Fruit fly (Drosophila melanogaster) whole organism, prepupa: ENCODE measurements around the gene Esp.

Experiments used
- CG10631 ChIP-seq: fragments of 200-800 bp; sonication (Bioruptor generic); optimal IDR thresholded peaks from 2 replicates; lab custom pipeline; 2016; ENCODE audit warnings: missing biosample characterization, missing genetic modification characterization
- CG10669 ChIP-seq: fragments of 200-800 bp; sonication (Bioruptor generic); optimal IDR thresholded peaks from 3 replicates; lab custom pipeline; 2018; ENCODE audit warnings: missing biosample characterization, mild to moderate bottlenecking, missing genetic modification characterization, moderate library complexity
- CG11762 ChIP-seq: fragments of 200-800 bp; sonication (Bioruptor generic); optimal IDR thresholded peaks from 3 replicates; lab custom pipeline; 2016; ENCODE audit warnings: missing biosample characterization, missing genetic modification characterization; ENCODE audit not compliant: insufficient read depth
- CG11902 ChIP-seq: fragments of 200-800 bp; sonication (Bioruptor generic); optimal IDR thresholded peaks from 3 replicates; lab custom pipeline; 2016; ENCODE audit warnings: missing biosample characterization, missing genetic modification characterization
- CG15336 ChIP-seq: fragments of 200-800 bp; sonication (Bioruptor generic); IDR thresholded peaks from 2 replicates; pipeline ENCODE4 v1.3.6; 2022; ENCODE audit warnings: missing biosample characterization, missing genetic modification characterization
- CG16779 ChIP-seq: fragments of 200-800 bp; sonication (Bioruptor generic); optimal IDR thresholded peaks from 3 replicates; lab custom pipeline; 2017; ENCODE audit warnings: missing biosample characterization, mild to moderate bottlenecking, missing genetic modification characterization
- CG3032 ChIP-seq: fragments of 200-800 bp; optimal IDR thresholded peaks from 2 replicates; lab custom pipeline; 2019; ENCODE audit warnings: missing biosample characterization, mild to moderate bottlenecking, missing genetic modification characterization, moderate library complexity
- CG31627 ChIP-seq: fragments of 200-800 bp; sonication (Bioruptor generic); optimal IDR thresholded peaks from 3 replicates; lab custom pipeline; 2016; ENCODE audit warnings: missing biosample characterization, missing genetic modification characterization
- CG3919 ChIP-seq: fragments of 200-800 bp; sonication (Bioruptor generic); optimal IDR thresholded peaks from 3 replicates; lab custom pipeline; 2016; ENCODE audit warnings: missing biosample characterization, missing genetic modification characterization
- CG4318 ChIP-seq: fragments of 200-800 bp; sonication (Bioruptor generic); optimal IDR thresholded peaks from 3 replicates; lab custom pipeline; 2017; ENCODE audit warnings: missing biosample characterization, mild to moderate bottlenecking, missing genetic modification characterization
- CG6163 ChIP-seq: fragments of 200-800 bp; sonication (Bioruptor generic); IDR thresholded peaks from 3 replicates; pipeline ENCODE4 v1.3.6; 2022; ENCODE audit warnings: missing biosample characterization, missing genetic modification characterization
- CG6276 ChIP-seq: fragments of 200-800 bp; sonication (Bioruptor generic); optimal IDR thresholded peaks from 2 replicates; lab custom pipeline; 2017; ENCODE audit warnings: missing biosample characterization, mild to moderate bottlenecking, missing genetic modification characterization
- CG6808 ChIP-seq: fragments of 200-800 bp; sonication (Bioruptor generic); optimal IDR thresholded peaks from 3 replicates; lab custom pipeline; 2017; ENCODE audit warnings: missing biosample characterization, missing genetic modification characterization, mild to moderate bottlenecking, moderate library complexity, missing genetic modification reagents
- CG6854 ChIP-seq: fragments of 200-800 bp; sonication (Bioruptor generic); optimal IDR thresholded peaks from 2 replicates; lab custom pipeline; 2017; ENCODE audit warnings: missing biosample characterization, mild to moderate bottlenecking, missing genetic modification characterization
- CG8119 ChIP-seq: fragments of 200-800 bp; sonication (Bioruptor generic); IDR thresholded peaks from 3 replicates; pipeline ENCODE4 v1.3.6; 2022; ENCODE audit warnings: missing biosample characterization, missing genetic modification characterization
- CG8319 ChIP-seq: fragments of 200-800 bp; sonication (Bioruptor generic); optimal IDR thresholded peaks from 3 replicates; lab custom pipeline; 2016; ENCODE audit warnings: missing biosample characterization, missing genetic modification characterization
- CG8632 ChIP-seq: fragments of 200-800 bp; sonication (Bioruptor generic); optimal IDR thresholded peaks from 3 replicates; lab custom pipeline; 2016; ENCODE audit warnings: missing biosample characterization, missing genetic modification characterization
- Eip75B ChIP-seq: fragments of 200-800 bp; sonication (Bioruptor generic); optimal IDR thresholded peaks from 3 replicates; lab custom pipeline; 2016; ENCODE audit warnings: missing biosample characterization, missing genetic modification characterization
- Eip78C ChIP-seq: fragments of 200-800 bp; sonication (Bioruptor generic); peaks from one replicate; lab custom pipeline; 2016; ENCODE audit warnings: missing biosample characterization, missing genetic modification characterization
- Eip93F ChIP-seq: fragments of 200-800 bp; sonication (Bioruptor generic); optimal IDR thresholded peaks from 2 replicates; lab custom pipeline; 2016; ENCODE audit warnings: missing biosample characterization, mild to moderate bottlenecking, missing genetic modification characterization
- Ets21C ChIP-seq: fragments of 200-800 bp; sonication (Bioruptor generic); optimal IDR thresholded peaks from 3 replicates; lab custom pipeline; 2016; ENCODE audit warnings: missing biosample characterization, missing genetic modification characterization
- Ets96B ChIP-seq: fragments of 200-800 bp; optimal IDR thresholded peaks from 2 replicates; lab custom pipeline; 2019; ENCODE audit warnings: missing biosample characterization, mild to moderate bottlenecking, missing genetic modification characterization, moderate library complexity
- Gug ChIP-seq: fragments of 200-800 bp; sonication (Bioruptor generic); IDR thresholded peaks from 2 replicates; pipeline ENCODE4 v1.3.6; 2022; ENCODE audit warnings: missing biosample characterization, missing genetic modification characterization
- Hr38 ChIP-seq: sonication (Bioruptor generic); optimal IDR thresholded peaks from 2 replicates; lab custom pipeline; 2016; ENCODE audit warnings: missing biosample characterization, missing genetic modification characterization
- Hr39 ChIP-seq: fragments of 200-800 bp; sonication (Bioruptor generic); optimal IDR thresholded peaks from 2 replicates; lab custom pipeline; 2016; ENCODE audit warnings: missing biosample characterization, missing genetic modification characterization
- Lpt ChIP-seq: fragments of 200-800 bp; sonication (Bioruptor generic); optimal IDR thresholded peaks from 3 replicates; lab custom pipeline; 2016; ENCODE audit warnings: missing biosample characterization, missing genetic modification characterization
- OdsH ChIP-seq: fragments of 200-800 bp; sonication (Bioruptor generic); optimal IDR thresholded peaks from 3 replicates; lab custom pipeline; 2016; ENCODE audit warnings: missing biosample characterization, missing genetic modification characterization
- Sox102F ChIP-seq: fragments of 200-800 bp; sonication (Bioruptor generic); optimal IDR thresholded peaks from 2 replicates; lab custom pipeline; 2016; ENCODE audit warnings: missing biosample characterization, mild to moderate bottlenecking, missing genetic modification characterization
- Sox14 ChIP-seq: fragments of 200-800 bp; sonication (Bioruptor generic); optimal IDR thresholded peaks from 3 replicates; lab custom pipeline; 2016; ENCODE audit warnings: missing biosample characterization, missing genetic modification characterization
- Sox15 ChIP-seq: fragments of 200-800 bp; sonication (Bioruptor generic); optimal IDR thresholded peaks from 3 replicates; lab custom pipeline; 2016; ENCODE audit warnings: missing biosample characterization, missing genetic modification characterization
- achi ChIP-seq: fragments of 200-800 bp; sonication (Bioruptor generic); optimal IDR thresholded peaks from 3 replicates; lab custom pipeline; 2016; ENCODE audit warnings: missing biosample characterization, missing genetic modification characterization
- acj6 ChIP-seq: fragments of 200-800 bp; sonication (Bioruptor generic); optimal IDR thresholded peaks from 3 replicates; lab custom pipeline; 2016; ENCODE audit warnings: missing biosample characterization, missing genetic modification characterization
- cyc ChIP-seq: fragments of 200-800 bp; sonication (Bioruptor generic); optimal IDR thresholded peaks from 3 replicates; lab custom pipeline; 2016; ENCODE audit warnings: missing biosample characterization, missing genetic modification characterization
- dsx ChIP-seq: fragments of 200-800 bp; optimal IDR thresholded peaks from 3 replicates; lab custom pipeline; 2019; ENCODE audit warnings: missing biosample characterization, mild to moderate bottlenecking, missing genetic modification characterization, moderate library complexity; ENCODE audit not compliant: poor library complexity, severe bottlenecking
- eg ChIP-seq: fragments of 200-800 bp; sonication (Bioruptor generic); IDR thresholded peaks from 3 replicates; pipeline ENCODE4 v1.3.6; 2022; ENCODE audit warnings: missing biosample characterization, missing genetic modification characterization
- esn ChIP-seq: fragments of 200-800 bp; sonication (Bioruptor generic); optimal IDR thresholded peaks from 2 replicates; lab custom pipeline; 2016; ENCODE audit warnings: missing biosample characterization, mild to moderate bottlenecking, missing genetic modification characterization, moderate library complexity
- fd59A ChIP-seq: fragments of 200-800 bp; sonication (Bioruptor generic); optimal IDR thresholded peaks from 2 replicates; lab custom pipeline; 2017; ENCODE audit warnings: missing biosample characterization, mild to moderate bottlenecking, missing genetic modification characterization, missing genetic modification reagents
- fkh ChIP-seq: fragments of 200-800 bp; sonication (Bioruptor generic); optimal IDR thresholded peaks from 3 replicates; lab custom pipeline; 2017; ENCODE audit warnings: missing biosample characterization, mild to moderate bottlenecking, missing genetic modification characterization, moderate library complexity
- lz ChIP-seq: fragments of 200-800 bp; sonication (Bioruptor generic); optimal IDR thresholded peaks from 3 replicates; lab custom pipeline; 2016; ENCODE audit warnings: missing biosample characterization, missing genetic modification characterization
- pdm3 ChIP-seq: fragments of 200-800 bp; sonication (Bioruptor generic); optimal IDR thresholded peaks from 3 replicates; lab custom pipeline; 2016; ENCODE audit warnings: missing biosample characterization, missing genetic modification characterization
- salr ChIP-seq, 2 experiments: fragments of 200-800 bp; sonication (Bioruptor generic); optimal IDR thresholded peaks; 3 replicates each; lab custom pipeline; 2016 to 2018; ENCODE audit warnings: missing biosample characterization in 2 of 2, missing genetic modification characterization in 2 of 2, mild to moderate bottlenecking in 1 of 2
- spab ChIP-seq: fragments of 200-800 bp; sonication (Bioruptor generic); optimal IDR thresholded peaks from 2 replicates; lab custom pipeline; 2017; ENCODE audit warnings: missing biosample characterization, mild to moderate bottlenecking, missing genetic modification characterization, missing genetic modification reagents
- ss ChIP-seq, 2 experiments: fragments of 200-800 bp; sonication (Bioruptor generic); optimal IDR thresholded peaks; 2 replicates in 1 of 2; 3 replicates in 1 of 2; lab custom pipeline; 2017 to 2018; ENCODE audit warnings: mild to moderate bottlenecking in 2 of 2, missing biosample characterization in 2 of 2, missing genetic modification characterization in 2 of 2, moderate library complexity in 1 of 2
- svp ChIP-seq: fragments of 200-800 bp; sonication (Bioruptor generic); peaks from one replicate; lab custom pipeline; 2016; ENCODE audit warnings: missing biosample characterization, missing genetic modification characterization
- topi ChIP-seq: fragments of 200-800 bp; sonication (Bioruptor generic); optimal IDR thresholded peaks from 3 replicates; lab custom pipeline; 2016; ENCODE audit warnings: missing biosample characterization, missing genetic modification characterization

Gene Esp

DNA sequence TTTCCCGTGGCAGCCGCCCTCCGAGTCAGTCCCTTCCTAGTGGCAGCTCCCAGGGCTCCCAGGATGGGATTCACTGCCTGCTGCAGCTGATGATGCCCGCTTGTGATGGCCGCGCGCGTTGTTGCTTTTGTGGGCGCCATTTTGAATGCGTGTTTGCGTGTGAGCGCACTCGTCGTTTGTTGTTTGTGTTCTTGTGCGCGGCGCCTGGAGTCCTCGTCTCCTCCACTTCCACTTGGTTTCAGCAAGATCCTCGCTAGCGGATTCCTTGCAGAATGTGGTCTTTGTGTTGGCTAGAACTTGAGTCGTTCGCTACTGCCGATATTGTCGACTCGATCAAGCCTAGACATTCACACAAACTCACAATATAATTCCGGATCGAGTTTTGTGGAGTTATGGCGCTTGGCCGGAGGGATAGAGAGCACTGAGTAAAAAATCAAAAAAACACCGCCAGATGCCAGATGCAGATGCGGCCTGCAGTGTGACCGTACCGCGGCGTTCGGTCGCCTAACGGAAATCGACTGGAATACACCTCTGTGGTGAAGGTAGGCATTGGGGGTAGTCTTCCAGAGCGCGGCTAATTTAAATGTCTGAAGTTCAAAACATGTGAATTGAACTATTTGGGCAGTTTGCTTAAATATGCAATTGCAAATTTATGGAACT is 28.8 kb downstream of the Esp start, which contains the start of gene CycB3 (continued):
- no peak for TF ChIP-seq Ets96B
- TF ChIP-seq CG6854 (GFP tag; lab: Kevin White, UChicago), result peak; percentile 32
- no peak for TF ChIP-seq CG6276
- TF ChIP-seq fd59A, result no peak
- TF ChIP-seq CG16779 (tag; lab: Kevin White, UChicago), result no peak
- TF ChIP-seq CG6163 (GFP tag; lab: Robert Waterston, UW), result peak; percentile 9; the same call in 1 of the 3 replicates
- no peak for TF ChIP-seq CG15336
- TF ChIP-seq esn (GFP tag; lab: Kevin White, UChicago), result no peak
- TF ChIP-seq Lpt, result no peak
- TF ChIP-seq ss (GFP tag; optimal IDR thresholded peaks at IDR 0.05; lab: Kevin White, UChicago), result peak; percentile 36 to 73
- TF ChIP-seq CG8632 (GFP tag; lab: Kevin White, UChicago), result no peak
- no peak for TF ChIP-seq CG6808 (GFP tag; lab: Kevin White, UChicago)
- no peak for TF ChIP-seq topi (GFP tag; lab: Kevin White, UChicago)
- no peak for TF ChIP-seq pdm3 (GFP tag; lab: Kevin White, UChicago)
- peak; percentile 67 for TF ChIP-seq Eip78C
- no peak for TF ChIP-seq Eip75B (GFP tag; lab: Kevin White, UChicago)
- no peak for TF ChIP-seq Sox102F (GFP tag; lab: Kevin White, UChicago)
- TF ChIP-seq CG4318 (GFP tag; lab: Kevin White, UChicago), result no peak

DNA sequence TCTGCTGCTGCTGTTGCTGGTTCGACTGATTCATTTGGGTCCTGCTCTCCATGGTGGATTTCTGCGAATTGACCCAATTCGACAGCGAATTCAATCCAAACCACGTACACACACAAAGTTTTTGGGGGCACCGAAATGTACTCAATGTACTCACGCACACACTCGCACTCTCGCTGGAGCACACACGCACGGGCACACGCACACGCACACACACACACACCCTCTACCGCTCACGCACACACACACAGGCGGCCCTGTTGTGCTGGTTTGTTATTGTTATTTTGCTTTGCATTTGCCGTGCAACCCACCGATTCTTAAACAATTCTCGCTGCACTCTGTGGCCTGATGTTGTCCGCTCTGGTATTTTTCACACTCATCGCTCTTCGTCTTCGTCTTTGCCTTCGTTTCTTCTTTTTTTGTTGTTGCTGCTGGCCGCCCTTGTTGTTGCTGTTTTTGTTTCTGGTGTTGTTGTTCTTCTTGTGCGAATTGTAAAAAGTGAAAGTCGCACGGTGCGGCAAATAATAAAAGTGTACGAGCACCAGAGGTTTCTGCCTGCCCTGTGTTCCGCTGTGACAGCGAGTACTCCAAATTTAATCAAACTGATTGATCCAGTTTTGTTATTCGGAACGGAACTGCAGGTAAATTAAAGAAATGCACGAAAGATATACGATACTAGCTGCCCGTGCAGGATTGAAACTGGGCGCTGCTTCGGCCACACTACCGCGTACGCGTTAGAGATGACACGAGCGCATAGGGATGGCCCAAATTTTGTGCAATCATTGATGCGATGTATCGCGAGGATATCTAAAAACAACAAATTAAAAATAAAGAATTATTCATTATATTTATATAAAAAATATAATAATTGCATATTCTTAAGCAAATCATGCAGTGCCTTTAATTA is 34.5 kb downstream of the Esp start, which contains the start of gene CG3744:
Gene CG3744 (minus strand): TSS at position 716 of the 904 bp plus-strand sequence.
- TF ChIP-seq Sox102F (GFP tag; lab: Kevin White, UChicago) (peak; percentile 35), CG6163 (GFP tag; lab: Robert Waterston, UW) (peak; percentile 89), eg (GFP tag; lab: Robert Waterston, UW) (peak; percentile 94), OdsH (GFP tag; lab: Kevin White, UChicago) (peak; percentile 82), CG8119 (GFP tag; lab: Robert Waterston, UW) (peak; percentile 76), CG8632 (GFP tag; lab: Kevin White, UChicago) (peak; percentile 72), ss (GFP tag; optimal IDR thresholded peaks at IDR 0.05; lab: Kevin White, UChicago) (peak in 1 of 2 experiments; percentile 70), acj6 (GFP tag; lab: Kevin White, UChicago) (peak; percentile 82), Ets21C (GFP tag; lab: Kevin White, UChicago) (peak; percentile 66), CG11902 (GFP tag; lab: Kevin White, UChicago) (peak; percentile 66), achi (peak; percentile 81), CG6276 (no peak), Sox15 (GFP tag; lab: Kevin White, UChicago) (peak; percentile 58), Hr38 (GFP tag; lab: Kevin White, UChicago) (no peak), CG10669 (GFP tag; lab: Kevin White, UChicago) (no peak), CG3919 (peak; percentile 88), svp (GFP tag; lab: Kevin White, UChicago) (peak; percentile 75), CG15336 (peak; percentile 73), Sox14 (GFP tag; lab: Kevin White, UChicago) (peak; percentile 62), CG31627 (GFP tag; lab: Kevin White, UChicago) (peak; percentile 77), dsx (GFP tag; lab: Kevin White, UChicago) (peak; percentile 71), cyc (peak; percentile 81), Lpt (peak; percentile 13), CG8319 (no peak), CG6854 (GFP tag; lab: Kevin White, UChicago) (peak; percentile 45), fd59A (peak; percentile 31), Hr39 (GFP tag; lab: Kevin White, UChicago) (peak; percentile 74), CG4318 (GFP tag; lab: Kevin White, UChicago) (no peak), topi (GFP tag; lab: Kevin White, UChicago) (peak; percentile 64), Gug (GFP tag; lab: Robert Waterston, UW) (peak; percentile 86), fkh (GFP tag; lab: Kevin White, UChicago) (no peak), salr (GFP tag; optimal IDR thresholded peaks at IDR 0.05; lab: Kevin White, UChicago) (peak in 1 of 2 experiments; percentile 70), CG11762 (GFP tag; lab: Kevin White, UChicago) (peak; percentile 38), CG10631 (no peak), lz (GFP tag; lab: Kevin White, UChicago) (peak; percentile 74), CG3032 (tag; lab: Kevin White, UChicago) (peak; percentile 84), Eip93F (GFP tag; lab: Kevin White, UChicago) (peak; percentile 81), spab (GFP tag; lab: Kevin White, UChicago) (peak; percentile 29)
